Worm (Caenorhabditis elegans) whole organism, early embryonic: ENCODE data around the gene dab-1.

ENCODE experiments used
- F13C5.2 ChIP-seq: sonication (generic microtip); optimal IDR thresholded peaks from 2 replicates; lab custom pipeline; 2017; ENCODE audit warnings: mild to moderate bottlenecking, missing genetic modification characterization, inconsistent platforms, missing compliant biosample characterization
- ceh-36 ChIP-seq: sonication (generic microtip); optimal IDR thresholded peaks from 2 replicates; lab custom pipeline; 2016; ENCODE audit warnings: missing genetic modification characterization, inconsistent platforms, missing compliant biosample characterization
- hnd-1 ChIP-seq: sonication (generic microtip); optimal IDR thresholded peaks from 2 replicates; lab custom pipeline; 2016; ENCODE audit warnings: missing genetic modification characterization, missing compliant biosample characterization

ce11 chrII:8238155-8238554, 16.0 kb downstream of the dab-1 start, which contains the start of gene nlp-5:
- no peak for TF ChIP-seq ceh-36 (tag; lab: Kevin White, UChicago)
- no peak for TF ChIP-seq hnd-1
- TF ChIP-seq F13C5.2 = no peak
